Fruit fly (Drosophila melanogaster) whole organism, prepupa: Measurements from ENCODE around the gene CG46427.
A peak's percentile ranks its signal among the peaks of the same experiment; 100 is the strongest.

Source experiments
- Blimp-1 ChIP-seq: fragments of 200-800 bp; sonication (Bioruptor generic); optimal IDR thresholded peaks from 3 replicates; lab custom pipeline; 2017; ENCODE audit warnings: missing biosample characterization, missing genetic modification characterization, mild to moderate bottlenecking, moderate library complexity, missing genetic modification reagents
- CG10631 ChIP-seq: fragments of 200-800 bp; sonication (Bioruptor generic); optimal IDR thresholded peaks from 2 replicates; lab custom pipeline; 2016; ENCODE audit warnings: missing biosample characterization, missing genetic modification characterization
- CG10669 ChIP-seq: fragments of 200-800 bp; sonication (Bioruptor generic); optimal IDR thresholded peaks from 3 replicates; lab custom pipeline; 2018; ENCODE audit warnings: missing biosample characterization, mild to moderate bottlenecking, missing genetic modification characterization, moderate library complexity
- CG11294 ChIP-seq: fragments of 200-800 bp; sonication (Bioruptor generic); IDR thresholded peaks from 2 replicates; pipeline ENCODE4 v1.3.6; 2022; ENCODE audit warnings: missing biosample characterization, missing genetic modification characterization
- CG11762 ChIP-seq: fragments of 200-800 bp; sonication (Bioruptor generic); optimal IDR thresholded peaks from 3 replicates; lab custom pipeline; 2016; ENCODE audit warnings: missing biosample characterization, missing genetic modification characterization; ENCODE audit not compliant: insufficient read depth
- CG11902 ChIP-seq: fragments of 200-800 bp; sonication (Bioruptor generic); optimal IDR thresholded peaks from 3 replicates; lab custom pipeline; 2016; ENCODE audit warnings: missing biosample characterization, missing genetic modification characterization
- CG15336 ChIP-seq: fragments of 200-800 bp; sonication (Bioruptor generic); IDR thresholded peaks from 2 replicates; pipeline ENCODE4 v1.3.6; 2022; ENCODE audit warnings: missing biosample characterization, missing genetic modification characterization
- CG1621 ChIP-seq: fragments of 200-800 bp; sonication (Bioruptor generic); optimal IDR thresholded peaks from 3 replicates; lab custom pipeline; 2018; ENCODE audit warnings: missing biosample characterization, mild to moderate bottlenecking, missing genetic modification characterization
- CG16779 ChIP-seq: fragments of 200-800 bp; sonication (Bioruptor generic); optimal IDR thresholded peaks from 3 replicates; lab custom pipeline; 2017; ENCODE audit warnings: missing biosample characterization, mild to moderate bottlenecking, missing genetic modification characterization
- CG31627 ChIP-seq: fragments of 200-800 bp; sonication (Bioruptor generic); optimal IDR thresholded peaks from 3 replicates; lab custom pipeline; 2016; ENCODE audit warnings: missing biosample characterization, missing genetic modification characterization
- CG32006 ChIP-seq: fragments of 200-800 bp; sonication (Bioruptor generic); optimal IDR thresholded peaks from 3 replicates; lab custom pipeline; 2017; ENCODE audit warnings: missing biosample characterization, mild to moderate bottlenecking, missing genetic modification characterization
- CG34406 ChIP-seq: fragments of 200-800 bp; sonication (Bioruptor generic); optimal IDR thresholded peaks from 3 replicates; lab custom pipeline; 2016; ENCODE audit warnings: missing biosample characterization, missing genetic modification characterization
- CG3919 ChIP-seq: fragments of 200-800 bp; sonication (Bioruptor generic); optimal IDR thresholded peaks from 3 replicates; lab custom pipeline; 2016; ENCODE audit warnings: missing biosample characterization, missing genetic modification characterization
- CG4318 ChIP-seq: fragments of 200-800 bp; sonication (Bioruptor generic); optimal IDR thresholded peaks from 3 replicates; lab custom pipeline; 2017; ENCODE audit warnings: missing biosample characterization, mild to moderate bottlenecking, missing genetic modification characterization
- CG6792 ChIP-seq: fragments of 200-800 bp; sonication (Bioruptor generic); optimal IDR thresholded peaks from 3 replicates; lab custom pipeline; 2016; ENCODE audit warnings: missing biosample characterization, missing genetic modification characterization
- CG6808 ChIP-seq: fragments of 200-800 bp; sonication (Bioruptor generic); optimal IDR thresholded peaks from 3 replicates; lab custom pipeline; 2017; ENCODE audit warnings: missing biosample characterization, missing genetic modification characterization, mild to moderate bottlenecking, moderate library complexity, missing genetic modification reagents
- CG6854 ChIP-seq: fragments of 200-800 bp; sonication (Bioruptor generic); optimal IDR thresholded peaks from 2 replicates; lab custom pipeline; 2017; ENCODE audit warnings: missing biosample characterization, mild to moderate bottlenecking, missing genetic modification characterization
- CG7368 ChIP-seq: fragments of 200-800 bp; sonication (Bioruptor generic); optimal IDR thresholded peaks from 3 replicates; lab custom pipeline; 2016; ENCODE audit warnings: missing biosample characterization, missing genetic modification characterization
- CG8119 ChIP-seq: fragments of 200-800 bp; sonication (Bioruptor generic); IDR thresholded peaks from 3 replicates; pipeline ENCODE4 v1.3.6; 2022; ENCODE audit warnings: missing biosample characterization, missing genetic modification characterization
- CG8319 ChIP-seq: fragments of 200-800 bp; sonication (Bioruptor generic); optimal IDR thresholded peaks from 3 replicates; lab custom pipeline; 2016; ENCODE audit warnings: missing biosample characterization, missing genetic modification characterization
- Eip78C ChIP-seq: fragments of 200-800 bp; sonication (Bioruptor generic); peaks from one replicate; lab custom pipeline; 2016; ENCODE audit warnings: missing biosample characterization, missing genetic modification characterization
- Eip93F ChIP-seq: fragments of 200-800 bp; sonication (Bioruptor generic); optimal IDR thresholded peaks from 2 replicates; lab custom pipeline; 2016; ENCODE audit warnings: missing biosample characterization, mild to moderate bottlenecking, missing genetic modification characterization
- Ets21C ChIP-seq: fragments of 200-800 bp; sonication (Bioruptor generic); optimal IDR thresholded peaks from 3 replicates; lab custom pipeline; 2016; ENCODE audit warnings: missing biosample characterization, missing genetic modification characterization
- Ets96B ChIP-seq: fragments of 200-800 bp; optimal IDR thresholded peaks from 2 replicates; lab custom pipeline; 2019; ENCODE audit warnings: missing biosample characterization, mild to moderate bottlenecking, missing genetic modification characterization, moderate library complexity
- Gug ChIP-seq: fragments of 200-800 bp; sonication (Bioruptor generic); IDR thresholded peaks from 2 replicates; pipeline ENCODE4 v1.3.6; 2022; ENCODE audit warnings: missing biosample characterization, missing genetic modification characterization
- Hr38 ChIP-seq: sonication (Bioruptor generic); optimal IDR thresholded peaks from 2 replicates; lab custom pipeline; 2016; ENCODE audit warnings: missing biosample characterization, missing genetic modification characterization
- Hr39 ChIP-seq: fragments of 200-800 bp; sonication (Bioruptor generic); optimal IDR thresholded peaks from 2 replicates; lab custom pipeline; 2016; ENCODE audit warnings: missing biosample characterization, missing genetic modification characterization
- Hr4 ChIP-seq: fragments of 200-800 bp; sonication (Bioruptor generic); optimal IDR thresholded peaks from 3 replicates; lab custom pipeline; 2016; ENCODE audit warnings: missing biosample characterization, missing genetic modification characterization
- Lpt ChIP-seq: fragments of 200-800 bp; sonication (Bioruptor generic); optimal IDR thresholded peaks from 3 replicates; lab custom pipeline; 2016; ENCODE audit warnings: missing biosample characterization, missing genetic modification characterization
- Met ChIP-seq: fragments of 200-800 bp; sonication (Bioruptor generic); optimal IDR thresholded peaks from 3 replicates; lab custom pipeline; 2016; ENCODE audit warnings: missing biosample characterization, missing genetic modification characterization
- Smox ChIP-seq: fragments of 200-800 bp; sonication (Bioruptor generic); optimal IDR thresholded peaks from 3 replicates; lab custom pipeline; 2016; ENCODE audit warnings: missing biosample characterization, missing genetic modification characterization
- Sox102F ChIP-seq: fragments of 200-800 bp; sonication (Bioruptor generic); optimal IDR thresholded peaks from 2 replicates; lab custom pipeline; 2016; ENCODE audit warnings: missing biosample characterization, mild to moderate bottlenecking, missing genetic modification characterization
- Sox14 ChIP-seq: fragments of 200-800 bp; sonication (Bioruptor generic); optimal IDR thresholded peaks from 3 replicates; lab custom pipeline; 2016; ENCODE audit warnings: missing biosample characterization, missing genetic modification characterization
- Sox15 ChIP-seq: fragments of 200-800 bp; sonication (Bioruptor generic); optimal IDR thresholded peaks from 3 replicates; lab custom pipeline; 2016; ENCODE audit warnings: missing biosample characterization, missing genetic modification characterization
- achi ChIP-seq: fragments of 200-800 bp; sonication (Bioruptor generic); optimal IDR thresholded peaks from 3 replicates; lab custom pipeline; 2016; ENCODE audit warnings: missing biosample characterization, missing genetic modification characterization
- acj6 ChIP-seq: fragments of 200-800 bp; sonication (Bioruptor generic); optimal IDR thresholded peaks from 3 replicates; lab custom pipeline; 2016; ENCODE audit warnings: missing biosample characterization, missing genetic modification characterization
- cyc ChIP-seq: fragments of 200-800 bp; sonication (Bioruptor generic); optimal IDR thresholded peaks from 3 replicates; lab custom pipeline; 2016; ENCODE audit warnings: missing biosample characterization, missing genetic modification characterization
- dac ChIP-seq: fragments of 200-800 bp; sonication (Bioruptor generic); optimal IDR thresholded peaks from 2 replicates; lab custom pipeline; 2017; ENCODE audit warnings: missing biosample characterization, mild to moderate bottlenecking, missing genetic modification characterization
- dsx ChIP-seq: fragments of 200-800 bp; optimal IDR thresholded peaks from 3 replicates; lab custom pipeline; 2019; ENCODE audit warnings: missing biosample characterization, mild to moderate bottlenecking, missing genetic modification characterization, moderate library complexity; ENCODE audit not compliant: poor library complexity, severe bottlenecking
- eg ChIP-seq: fragments of 200-800 bp; sonication (Bioruptor generic); IDR thresholded peaks from 3 replicates; pipeline ENCODE4 v1.3.6; 2022; ENCODE audit warnings: missing biosample characterization, missing genetic modification characterization
- fkh ChIP-seq: fragments of 200-800 bp; sonication (Bioruptor generic); optimal IDR thresholded peaks from 3 replicates; lab custom pipeline; 2017; ENCODE audit warnings: missing biosample characterization, mild to moderate bottlenecking, missing genetic modification characterization, moderate library complexity
- lz ChIP-seq: fragments of 200-800 bp; sonication (Bioruptor generic); optimal IDR thresholded peaks from 3 replicates; lab custom pipeline; 2016; ENCODE audit warnings: missing biosample characterization, missing genetic modification characterization
- pdm3 ChIP-seq: fragments of 200-800 bp; sonication (Bioruptor generic); optimal IDR thresholded peaks from 3 replicates; lab custom pipeline; 2016; ENCODE audit warnings: missing biosample characterization, missing genetic modification characterization
- salr ChIP-seq, 2 experiments: fragments of 200-800 bp; sonication (Bioruptor generic); optimal IDR thresholded peaks; 3 replicates each; lab custom pipeline; 2016 to 2018; ENCODE audit warnings: missing biosample characterization in 2 of 2, missing genetic modification characterization in 2 of 2, mild to moderate bottlenecking in 1 of 2
- spab ChIP-seq: fragments of 200-800 bp; sonication (Bioruptor generic); optimal IDR thresholded peaks from 2 replicates; lab custom pipeline; 2017; ENCODE audit warnings: missing biosample characterization, mild to moderate bottlenecking, missing genetic modification characterization, missing genetic modification reagents
- ss ChIP-seq, 2 experiments: fragments of 200-800 bp; sonication (Bioruptor generic); optimal IDR thresholded peaks; 2 replicates in 1 of 2; 3 replicates in 1 of 2; lab custom pipeline; 2017 to 2018; ENCODE audit warnings: mild to moderate bottlenecking in 2 of 2, missing biosample characterization in 2 of 2, missing genetic modification characterization in 2 of 2, moderate library complexity in 1 of 2
- topi ChIP-seq: fragments of 200-800 bp; sonication (Bioruptor generic); optimal IDR thresholded peaks from 3 replicates; lab custom pipeline; 2016; ENCODE audit warnings: missing biosample characterization, missing genetic modification characterization
- vri ChIP-seq: fragments of 200-800 bp; sonication (Bioruptor generic); optimal IDR thresholded peaks from 3 replicates; lab custom pipeline; 2016; ENCODE audit warnings: missing biosample characterization, mild to moderate bottlenecking, missing genetic modification characterization

Gene CG46427

DNA sequence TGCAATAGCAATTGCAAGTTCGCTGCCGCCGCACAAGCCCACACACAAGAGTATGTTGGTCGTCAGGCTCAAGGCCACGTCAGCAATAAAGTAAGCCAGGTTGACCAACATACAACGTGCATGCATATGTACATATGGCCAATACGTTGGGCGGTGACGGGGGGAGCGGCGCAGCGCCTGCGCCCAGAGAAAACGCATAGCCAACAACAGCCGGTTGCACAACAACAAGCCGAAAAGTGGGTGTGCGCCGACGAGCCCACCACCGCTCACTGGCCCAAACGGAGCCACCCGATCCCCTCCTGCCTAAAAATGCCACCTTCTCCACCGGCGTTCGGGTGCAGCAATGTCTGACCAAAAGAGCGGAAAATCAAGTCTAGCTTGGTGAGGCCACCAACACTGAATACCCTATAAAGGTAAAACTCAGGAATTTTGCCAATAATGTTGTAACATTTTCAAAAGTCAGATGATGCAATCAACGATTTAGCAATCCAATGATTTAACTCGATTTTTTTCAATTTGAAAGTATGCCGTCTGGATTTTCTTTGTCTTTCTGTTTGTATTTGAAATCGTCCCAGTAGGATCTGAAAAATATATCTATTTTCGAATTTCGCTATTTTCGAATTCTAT is 13.1 kb upstream of the CG46427 start, which contains the start of gene CG5509:
TSS of gene CG5509 (plus strand) at position 577 of the 627 bp plus-strand sequence.
- peak; percentile 22 for TF ChIP-seq Eip78C (GFP tag; lab: Kevin White, UChicago)
- no peak for TF ChIP-seq Hr38 (GFP tag; lab: Kevin White, UChicago)
- TF ChIP-seq CG15336, result peak; percentile 29; the same call in 1 of the 2 replicates
- peak; percentile 52; the same call in 2 of the 3 replicates for TF ChIP-seq eg
- TF ChIP-seq dsx (GFP tag; lab: Kevin White, UChicago), result peak; percentile 28
- TF ChIP-seq, all 60 proteins: peak for 4

DNA sequence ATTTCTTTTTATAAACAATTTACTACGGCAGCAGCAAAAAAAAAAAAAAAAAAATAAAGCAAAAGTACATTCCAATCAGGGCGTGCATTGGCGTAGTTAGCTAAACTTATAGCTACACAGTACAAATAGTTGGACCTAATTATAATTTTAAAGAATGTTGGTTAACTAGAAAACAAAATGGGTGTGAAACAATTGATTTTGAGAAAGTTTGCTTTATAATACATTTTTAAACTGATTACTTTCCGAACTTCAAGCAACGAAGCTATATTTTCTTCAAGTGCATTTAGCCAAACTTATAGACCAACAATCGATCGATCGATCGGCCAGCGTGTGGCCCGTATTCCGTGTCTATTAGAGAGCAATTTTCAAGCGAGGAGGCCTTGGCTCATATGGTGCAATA is 12.4 kb upstream of the CG46427 start:
- TF ChIP-seq Blimp-1 (no peak), CG6792 (GFP tag; lab: Kevin White, UChicago) (no peak), pdm3 (no peak), CG8319 (peak; percentile 14), acj6 (no peak), CG4318 (no peak), dac (GFP tag; lab: Kevin White, UChicago) (no peak), topi (GFP tag; lab: Kevin White, UChicago) (no peak), ss (GFP tag; optimal IDR thresholded peaks at IDR 0.05; lab: Kevin White, UChicago) (no peak), Hr39 (GFP tag; lab: Kevin White, UChicago) (no peak), CG7368 (GFP tag; lab: Kevin White, UChicago) (no peak), dsx (GFP tag; lab: Kevin White, UChicago) (no peak), CG11294 (GFP tag; lab: Robert Waterston, UW) (peak; percentile 50; the same call in 1 of the 2 replicates), lz (GFP tag; lab: Kevin White, UChicago) (no peak), CG11762 (peak; percentile 6), Sox102F (GFP tag; lab: Kevin White, UChicago) (no peak), CG6854 (no peak), Ets96B (tag; lab: Kevin White, UChicago) (peak; percentile 7), Met (GFP tag; lab: Kevin White, UChicago) (no peak), spab (peak; percentile 17), CG3919 (GFP tag; lab: Kevin White, UChicago) (peak; percentile 30), CG15336 (peak; percentile 71), Hr4 (GFP tag; lab: Kevin White, UChicago) (no peak), CG1621 (tag; lab: Kevin White, UChicago) (no peak), fkh (GFP tag; lab: Kevin White, UChicago) (no peak), Sox15 (GFP tag; lab: Kevin White, UChicago) (no peak), CG16779 (no peak), Eip78C (GFP tag; lab: Kevin White, UChicago) (peak; percentile 76), Gug (GFP tag; lab: Robert Waterston, UW) (peak; percentile 32; the same call in 1 of the 2 replicates), cyc (GFP tag; lab: Kevin White, UChicago) (no peak), Sox14 (GFP tag; lab: Kevin White, UChicago) (no peak), eg (peak; percentile 65; the same call in 1 of the 3 replicates), vri (GFP tag; lab: Kevin White, UChicago) (no peak), CG34406 (no peak), Eip93F (GFP tag; lab: Kevin White, UChicago) (no peak), CG10669 (no peak), CG11902 (peak; percentile 24), salr (GFP tag; optimal IDR thresholded peaks at IDR 0.05; lab: Kevin White, UChicago) (no peak), CG8119 (peak; percentile 53; the same call in 2 of the 3 replicates), CG31627 (GFP tag; lab: Kevin White, UChicago) (peak; percentile 5), Lpt (GFP tag; lab: Kevin White, UChicago) (no peak), achi (GFP tag; lab: Kevin White, UChicago) (no peak), CG6808 (GFP tag; lab: Kevin White, UChicago) (no peak), CG10631 (GFP tag; lab: Kevin White, UChicago) (no peak), Ets21C (GFP tag; lab: Kevin White, UChicago) (no peak), CG32006 (GFP tag; lab: Kevin White, UChicago) (peak; percentile 58), Smox (no peak)
